Fruit fly (Drosophila melanogaster) whole organism, adult: ENCODE measurements around the gene Cad89D.

ENCODE experiments used
- CG11617 ChIP-seq: fragments of 200-800 bp; sonication (Bioruptor generic); optimal IDR thresholded peaks from 2 replicates; lab custom pipeline; 2017; ENCODE audit warnings: mild to moderate bottlenecking, missing biosample characterization, missing genetic modification reagents, missing genetic modification characterization
- CG12768 ChIP-seq: fragments of 200-800 bp; sonication (Bioruptor generic); optimal IDR thresholded peaks from 2 replicates; lab custom pipeline; 2017; ENCODE audit warnings: missing biosample characterization, missing genetic modification characterization, mild to moderate bottlenecking, moderate library complexity, missing genetic modification reagents
- CG14711 ChIP-seq: fragments of 200-800 bp; sonication (Bioruptor generic); optimal IDR thresholded peaks from 2 replicates; lab custom pipeline; 2018; ENCODE audit warnings: missing biosample characterization, mild to moderate bottlenecking, missing genetic modification characterization, moderate library complexity
- CG1620 ChIP-seq: fragments of 200-800 bp; sonication (Bioruptor generic); optimal IDR thresholded peaks from 2 replicates; lab custom pipeline; 2016; ENCODE audit warnings: missing biosample characterization, missing genetic modification characterization
- CG33017 ChIP-seq: fragments of 200-800 bp; sonication (Bioruptor generic); optimal IDR thresholded peaks from 2 replicates; lab custom pipeline; 2018; ENCODE audit warnings: missing biosample characterization, mild to moderate bottlenecking, missing genetic modification characterization, moderate library complexity
- CG5204 ChIP-seq: fragments of 200-800 bp; sonication (Bioruptor generic); optimal IDR thresholded peaks from 2 replicates; lab custom pipeline; 2016; ENCODE audit warnings: missing biosample characterization, missing genetic modification characterization
- CG7045 ChIP-seq: fragments of 200-800 bp; sonication (Bioruptor generic); optimal IDR thresholded peaks from 2 replicates; lab custom pipeline; 2017; ENCODE audit warnings: missing biosample characterization, mild to moderate bottlenecking, missing genetic modification characterization
- CG7101 ChIP-seq: fragments of 200-800 bp; sonication (Bioruptor generic); optimal IDR thresholded peaks from 2 replicates; lab custom pipeline; 2018; ENCODE audit warnings: missing biosample characterization, mild to moderate bottlenecking, missing genetic modification characterization, moderate library complexity
- Clk ChIP-seq: fragments of 200-800 bp; sonication (Bioruptor generic); optimal IDR thresholded peaks from 2 replicates; lab custom pipeline; 2017; ENCODE audit warnings: missing biosample characterization, missing genetic modification characterization
- Crg-1 ChIP-seq: fragments of 200-800 bp; sonication (Bioruptor generic); optimal IDR thresholded peaks from 2 replicates; lab custom pipeline; 2016; ENCODE audit warnings: missing biosample characterization, missing genetic modification characterization
- Hr96 ChIP-seq: fragments of 200-800 bp; sonication (Bioruptor generic); optimal IDR thresholded peaks from 2 replicates; lab custom pipeline; 2016; ENCODE audit warnings: missing biosample characterization, missing genetic modification characterization
- Mnt ChIP-seq: fragments of 200-800 bp; sonication (Bioruptor generic); optimal IDR thresholded peaks from 2 replicates; lab custom pipeline; 2016; ENCODE audit warnings: missing biosample characterization, mild to moderate bottlenecking, missing genetic modification characterization
- bab1 ChIP-seq: fragments of 200-800 bp; sonication (Bioruptor generic); optimal IDR thresholded peaks from 3 replicates; lab custom pipeline; 2019; ENCODE audit warnings: missing biosample characterization, mild to moderate bottlenecking, missing genetic modification characterization, moderate library complexity
- cic ChIP-seq: fragments of 200-800 bp; sonication (Bioruptor generic); optimal IDR thresholded peaks from 2 replicates; lab custom pipeline; 2017; ENCODE audit warnings: missing biosample characterization, mild to moderate bottlenecking, missing genetic modification characterization, moderate library complexity
- cnc ChIP-seq, 2 experiments: fragments of >200 bp; optimal IDR thresholded peaks; 2 replicates each; lab custom pipeline; 2017
- kay ChIP-seq: fragments of 200-800 bp; sonication (Bioruptor generic); peaks from one replicate; lab custom pipeline; 2016; ENCODE audit warnings: missing biosample characterization, missing genetic modification characterization, borderline replicate concordance
- ovo ChIP-seq: fragments of 200-800 bp; sonication (Bioruptor generic); optimal IDR thresholded peaks from 2 replicates; lab custom pipeline; 2016; ENCODE audit warnings: missing biosample characterization, missing genetic modification characterization
- pad ChIP-seq: fragments of 200-800 bp; sonication (Bioruptor generic); optimal IDR thresholded peaks from 3 replicates; lab custom pipeline; 2017; ENCODE audit warnings: missing biosample characterization, missing genetic modification characterization, mild to moderate bottlenecking, moderate library complexity, missing genetic modification reagents
- tj ChIP-seq: fragments of 200-800 bp; sonication (Bioruptor generic); optimal IDR thresholded peaks from 3 replicates; lab custom pipeline; 2017; ENCODE audit warnings: missing biosample characterization, mild to moderate bottlenecking, missing genetic modification characterization, moderate library complexity
- toe ChIP-seq: fragments of 200-800 bp; sonication (Bioruptor generic); optimal IDR thresholded peaks from 2 replicates; lab custom pipeline; 2016; ENCODE audit warnings: missing biosample characterization, missing genetic modification characterization

Cad89D gene

DNA sequence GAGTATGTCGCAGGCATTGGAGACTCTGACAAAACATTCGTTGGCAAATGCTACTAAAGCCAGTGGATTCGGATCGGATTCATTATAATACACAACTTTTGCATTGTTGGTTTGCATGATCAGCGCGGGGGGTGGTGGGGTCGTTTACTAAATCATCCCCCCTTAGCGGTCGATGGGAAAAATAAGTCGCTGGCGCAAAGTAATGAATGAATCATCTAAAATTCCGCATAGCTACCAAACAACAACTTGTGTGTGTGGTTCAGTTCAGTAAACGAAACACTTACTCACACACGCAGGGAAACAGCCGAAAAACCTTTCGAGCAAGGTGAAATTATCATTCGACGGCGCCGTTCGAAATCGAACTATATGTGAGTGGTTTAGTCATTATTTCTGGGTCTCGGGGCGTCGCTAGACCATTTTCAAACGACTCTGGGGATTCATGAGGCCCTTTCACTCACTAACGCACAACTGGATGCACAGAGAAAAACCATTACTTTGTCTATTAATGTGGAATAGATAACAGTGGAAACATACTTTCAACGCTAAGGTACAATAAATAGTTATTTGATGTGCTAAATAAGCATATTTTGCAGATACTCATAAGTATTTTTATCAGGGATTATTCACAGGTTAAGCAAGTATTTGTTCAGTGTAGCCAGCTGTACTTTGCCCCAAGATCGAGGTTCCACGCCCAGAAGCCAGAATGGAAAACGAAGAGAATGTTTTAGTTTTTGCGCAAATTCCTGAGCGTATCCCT lies 46.7 kb downstream of the Cad89D start:
- peak; percentile 31 for TF ChIP-seq CG5204 (GFP tag; lab: Kevin White, UChicago)
- no peak for TF ChIP-seq cnc (optimal IDR thresholded peaks at IDR 0.05; lab: Kevin White, UChicago)
- peak; percentile 73 for TF ChIP-seq CG11617 (GFP tag; lab: Kevin White, UChicago)
- peak; percentile 94 for TF ChIP-seq kay (GFP tag; lab: Kevin White, UChicago)
- no peak for TF ChIP-seq CG14711
- no peak for TF ChIP-seq Clk (GFP tag; lab: Kevin White, UChicago)
- no peak for TF ChIP-seq ovo
- TF ChIP-seq CG12768 (GFP tag; lab: Kevin White, UChicago), result peak; percentile 74
- no peak for TF ChIP-seq Mnt (GFP tag; lab: Kevin White, UChicago)
- no peak for TF ChIP-seq CG7045 (GFP tag; lab: Kevin White, UChicago)
- TF ChIP-seq Crg-1 (GFP tag; lab: Kevin White, UChicago), result no peak
- peak; percentile 33 for TF ChIP-seq toe
- TF ChIP-seq pad (GFP tag; lab: Kevin White, UChicago), result no peak
- no peak for TF ChIP-seq cic (GFP tag; lab: Kevin White, UChicago)
- TF ChIP-seq Hr96 (GFP tag; lab: Kevin White, UChicago), result no peak
- no peak for TF ChIP-seq CG7101
- peak; percentile 41 for TF ChIP-seq tj (GFP tag; lab: Kevin White, UChicago)
- TF ChIP-seq CG33017 (tag; lab: Kevin White, UChicago), result peak; percentile 68
- no peak for TF ChIP-seq bab1 (GFP tag; lab: Kevin White, UChicago)
- no peak for TF ChIP-seq CG1620 (GFP tag; lab: Kevin White, UChicago)

DNA sequence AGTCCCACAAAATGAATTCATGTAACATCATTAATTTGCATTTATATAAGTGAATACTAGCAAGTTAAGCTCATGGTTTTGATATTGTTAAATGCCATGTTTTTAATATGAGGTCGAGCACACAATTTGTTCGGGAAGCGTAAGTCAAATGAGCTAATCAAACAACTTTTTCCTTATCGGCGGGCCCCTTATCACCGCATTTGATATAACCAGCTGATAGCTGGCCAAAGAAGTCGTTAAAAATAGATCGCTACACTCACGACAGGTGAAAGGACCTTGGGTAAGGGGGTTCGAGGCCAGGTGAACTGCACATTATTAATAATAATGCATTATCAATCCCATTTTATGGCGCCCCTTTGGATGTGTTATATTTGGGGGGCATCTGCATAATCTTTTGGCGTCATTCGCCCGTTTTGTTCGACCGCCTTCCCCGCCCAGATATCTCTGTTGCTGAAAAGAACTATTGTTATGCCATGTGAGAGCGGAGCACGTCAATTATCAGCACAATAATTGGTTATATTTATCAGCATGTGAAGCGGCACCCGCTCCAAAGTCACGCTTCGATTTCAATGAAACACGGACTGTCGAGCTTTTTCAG lies 47.7 kb downstream of the Cad89D start:
- TF ChIP-seq Mnt (GFP tag; lab: Kevin White, UChicago) (no peak), kay (GFP tag; lab: Kevin White, UChicago) (peak; percentile 69), CG5204 (GFP tag; lab: Kevin White, UChicago) (no peak), cic (GFP tag; lab: Kevin White, UChicago) (peak; percentile 7)

DNA sequence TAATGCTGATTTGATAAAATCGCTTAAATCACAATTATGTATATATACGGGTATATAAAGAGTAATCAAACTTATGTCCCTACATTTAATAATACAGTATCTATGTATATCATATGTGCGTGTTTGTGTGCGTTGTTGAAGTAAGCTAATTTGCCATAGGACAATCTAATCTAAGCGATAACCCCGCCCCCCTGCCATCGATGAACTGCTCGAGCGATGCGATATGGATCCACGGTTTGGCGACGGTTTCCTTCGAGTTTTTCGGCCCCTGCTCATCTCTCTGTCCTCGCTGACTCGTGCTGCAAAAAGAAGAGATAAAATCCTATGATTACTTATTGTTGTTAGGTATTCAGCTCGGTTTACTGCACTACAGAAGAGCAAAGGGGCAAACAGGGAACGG lies 48.4 kb downstream of the Cad89D start:
- TF ChIP-seq ovo (no peak), tj (GFP tag; lab: Kevin White, UChicago) (no peak), CG33017 (tag; lab: Kevin White, UChicago) (no peak), Hr96 (GFP tag; lab: Kevin White, UChicago) (no peak), CG7045 (GFP tag; lab: Kevin White, UChicago) (no peak), CG12768 (GFP tag; lab: Kevin White, UChicago) (no peak), CG11617 (GFP tag; lab: Kevin White, UChicago) (no peak), cnc (optimal IDR thresholded peaks at IDR 0.05; lab: Kevin White, UChicago) (no peak), Crg-1 (GFP tag; lab: Kevin White, UChicago) (no peak), CG5204 (GFP tag; lab: Kevin White, UChicago) (no peak), kay (GFP tag; lab: Kevin White, UChicago) (no peak), CG7101 (no peak), CG1620 (GFP tag; lab: Kevin White, UChicago) (no peak)

DNA sequence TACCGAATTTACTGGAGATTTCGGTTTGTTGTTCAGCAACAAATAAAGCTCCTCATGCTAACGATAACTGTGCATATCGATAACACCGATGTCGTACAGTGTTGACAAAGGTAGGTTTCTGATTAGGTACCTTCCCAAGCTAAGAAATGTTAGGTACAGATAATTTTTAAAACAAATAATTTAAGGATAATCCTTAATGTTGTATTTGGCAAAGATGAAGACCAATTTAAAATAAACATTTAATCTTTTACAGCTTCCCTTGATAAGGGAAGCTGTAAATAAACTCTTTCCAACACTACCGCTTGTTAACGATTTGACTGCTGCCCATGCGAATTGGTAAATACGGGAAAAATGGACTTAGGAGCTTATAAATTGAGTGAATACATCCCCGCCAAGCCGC lies 52.3 kb downstream of the Cad89D start, which contains the start of the genes Ttc1 and CG14882:
Ttc1 (minus strand) TSS at position 71 of the 400 bp plus-strand sequence.
CG14882 (plus strand) TSS at position 271 of the 400 bp plus-strand sequence.
- TF ChIP-seq Crg-1 (GFP tag; lab: Kevin White, UChicago), result peak; percentile 89
- TF ChIP-seq cic (GFP tag; lab: Kevin White, UChicago), result peak; percentile 39
- peak; percentile 45 for TF ChIP-seq tj (GFP tag; lab: Kevin White, UChicago)
- TF ChIP-seq CG5204 (GFP tag; lab: Kevin White, UChicago), result no peak
- TF ChIP-seq CG14711, result peak; percentile 79
- TF ChIP-seq bab1 (GFP tag; lab: Kevin White, UChicago), result peak; percentile 88
- peak; percentile 79 for TF ChIP-seq CG1620 (GFP tag; lab: Kevin White, UChicago)
- no peak for TF ChIP-seq kay (GFP tag; lab: Kevin White, UChicago)
- TF ChIP-seq CG7045 (GFP tag; lab: Kevin White, UChicago), result peak; percentile 82
- peak; percentile 66 for TF ChIP-seq Clk (GFP tag; lab: Kevin White, UChicago)
- TF ChIP-seq ovo, result peak; percentile 25
- TF ChIP-seq CG33017 (tag; lab: Kevin White, UChicago), result peak; percentile 89
- TF ChIP-seq cnc (optimal IDR thresholded peaks at IDR 0.05; lab: Kevin White, UChicago), result no peak
- TF ChIP-seq CG7101, result peak; percentile 91
- peak; percentile 73 for TF ChIP-seq pad (GFP tag; lab: Kevin White, UChicago)
- TF ChIP-seq Mnt (GFP tag; lab: Kevin White, UChicago), result peak; percentile 88
- TF ChIP-seq Hr96 (GFP tag; lab: Kevin White, UChicago), result no peak
- peak; percentile 87 for TF ChIP-seq CG11617 (GFP tag; lab: Kevin White, UChicago)
- peak; percentile 87 for TF ChIP-seq CG12768 (GFP tag; lab: Kevin White, UChicago)
- TF ChIP-seq toe, result peak; percentile 81

DNA sequence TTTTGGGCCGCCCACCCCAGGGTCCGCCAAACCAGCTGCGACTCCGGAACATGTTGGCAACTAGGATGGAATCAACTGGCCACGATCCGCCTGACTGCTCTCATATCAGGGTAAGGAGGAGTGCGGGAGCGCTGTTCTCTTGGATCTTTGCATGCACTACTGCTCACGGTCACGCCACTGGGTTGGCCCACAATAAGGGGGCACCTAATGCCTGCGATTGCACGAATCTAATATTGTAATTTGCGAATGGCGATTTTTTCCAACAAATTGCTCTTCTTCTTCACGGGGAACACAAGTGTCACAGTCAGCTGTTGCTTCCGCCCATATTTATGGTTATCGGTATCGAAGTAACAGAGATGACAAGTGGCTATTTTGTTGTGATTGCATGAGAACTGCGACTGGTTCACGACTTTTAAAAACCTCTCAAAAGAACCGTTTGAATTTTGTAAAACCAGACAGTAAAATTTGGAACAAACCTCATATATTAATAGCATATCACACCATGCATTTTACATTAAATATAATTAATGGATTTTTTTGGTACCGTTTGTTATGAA lies 53.8 kb downstream of the Cad89D start, which contains the start of gene ema:
ema (minus strand) TSS at position 295 of the 557 bp plus-strand sequence.
- TF ChIP-seq toe (no peak), cic (GFP tag; lab: Kevin White, UChicago) (no peak), CG11617 (GFP tag; lab: Kevin White, UChicago) (peak; percentile 24), CG14711 (peak; percentile 52), ovo (no peak), CG7045 (GFP tag; lab: Kevin White, UChicago) (no peak), CG1620 (GFP tag; lab: Kevin White, UChicago) (peak; percentile 21), kay (GFP tag; lab: Kevin White, UChicago) (no peak), pad (GFP tag; lab: Kevin White, UChicago) (peak; percentile 12), CG12768 (GFP tag; lab: Kevin White, UChicago) (no peak), Clk (GFP tag; lab: Kevin White, UChicago) (no peak), CG7101 (peak; percentile 17), CG33017 (tag; lab: Kevin White, UChicago) (no peak), Mnt (GFP tag; lab: Kevin White, UChicago) (peak; percentile 11), bab1 (GFP tag; lab: Kevin White, UChicago) (peak; percentile 83), cnc (optimal IDR thresholded peaks at IDR 0.05; lab: Kevin White, UChicago) (no peak)
